Fruit fly (Drosophila melanogaster): ENCODE data around the gene CG43373.
A peak's percentile ranks its signal among the peaks of the same experiment; 100 is the strongest.

The CG43373 gene

dm6 chr3L:16486502-16486901, 56.7 kb downstream of the CG43373 start (continued):
- no peak for TF ChIP-seq en (GFP tag; optimal IDR thresholded peaks at IDR 0.05)
- TF ChIP-seq da (GFP tag; optimal IDR thresholded peaks at IDR 0.05): no peak
- TF ChIP-seq Mrtf (GFP tag; IDR thresholded peaks at IDR 0.05): peak; percentile 44; the same call in 1 of the 3 replicates
- TF ChIP-seq Sry-β (GFP tag; optimal IDR thresholded peaks at IDR 0.05): no peak
- TF ChIP-seq dan (GFP tag; IDR thresholded peaks at IDR 0.05): no peak
- no peak for TF ChIP-seq lilli (GFP tag; optimal IDR thresholded peaks at IDR 0.05)
- no peak for TF ChIP-seq CG9609 (GFP tag; optimal IDR thresholded peaks at IDR 0.05)
- TF ChIP-seq CG16815 (GFP tag; optimal IDR thresholded peaks at IDR 0.05): no peak
- no peak for TF ChIP-seq Dad (GFP tag; optimal IDR thresholded peaks at IDR 0.05)
- TF ChIP-seq Six4 (GFP tag; optimal IDR thresholded peaks at IDR 0.05): no peak
- TF ChIP-seq CG9215 (GFP tag; IDR thresholded peaks at IDR 0.05): no peak
- peak; percentile 2 for TF ChIP-seq nerfin-1 (tag; optimal IDR thresholded peaks at IDR 0.05)
- TF ChIP-seq CG15269 (tag; optimal IDR thresholded peaks at IDR 0.05): no peak
- no peak for TF ChIP-seq tin (GFP tag; optimal IDR thresholded peaks at IDR 0.05)
- TF ChIP-seq z (GFP tag; IDR thresholded peaks at IDR 0.05): no peak
- TF ChIP-seq CG17361 (GFP tag; IDR thresholded peaks at IDR 0.05): peak; percentile 33; the same call in 1 of the 3 replicates
- TF ChIP-seq CG32772 (GFP tag; IDR thresholded peaks at IDR 0.05): peak; percentile 33; the same call in 1 of the 2 replicates
- TF ChIP-seq dmrt99B (tag; optimal IDR thresholded peaks at IDR 0.05): peak; percentile 44
- peak; percentile 34 for TF ChIP-seq unpg (GFP tag; optimal IDR thresholded peaks at IDR 0.05)
- no peak for TF ChIP-seq dimm (GFP tag; IDR thresholded peaks at IDR 0.05)
- no peak for TF ChIP-seq nom (GFP tag; optimal IDR thresholded peaks at IDR 0.05)
- no peak for TF ChIP-seq Taf1 (GFP tag; IDR thresholded peaks at IDR 0.05)
- TF ChIP-seq tup (GFP tag; optimal IDR thresholded peaks at IDR 0.05): no peak
- TF ChIP-seq ci (GFP tag; IDR thresholded peaks at IDR 0.05): peak; percentile 64; the same call in 2 of the 3 replicates
- no peak for TF ChIP-seq kah (GFP tag; optimal IDR thresholded peaks at IDR 0.05)
- no peak for TF ChIP-seq grau (tag; optimal IDR thresholded peaks at IDR 0.05)
- peak; percentile 82 for TF ChIP-seq stc (GFP tag; IDR thresholded peaks at IDR 0.05)
- no peak for TF ChIP-seq CG2875 (GFP tag; optimal IDR thresholded peaks at IDR 0.05)
- TF ChIP-seq CG16779 (GFP tag; IDR thresholded peaks at IDR 0.05): no peak
- TF ChIP-seq cg (GFP tag; optimal IDR thresholded peaks at IDR 0.05): peak; percentile 47
- TF ChIP-seq CG17359 (tag; optimal IDR thresholded peaks at IDR 0.05): peak; percentile 60
- TF ChIP-seq prd (optimal IDR thresholded peaks at IDR 0.05): no peak
- peak; percentile 80 for TF ChIP-seq prd (GFP tag; IDR thresholded peaks at IDR 0.05)
- TF ChIP-seq CG7786 (GFP tag; optimal IDR thresholded peaks at IDR 0.05): no peak
- no peak for TF ChIP-seq Vsx1 (GFP tag; optimal IDR thresholded peaks at IDR 0.05)
- TF ChIP-seq Hand (GFP tag; optimal IDR thresholded peaks at IDR 0.05): no peak
- peak; percentile 48 for TF ChIP-seq CG8388 (GFP tag; optimal IDR thresholded peaks at IDR 0.05)
- no peak for TF ChIP-seq bcd (GFP tag; optimal IDR thresholded peaks at IDR 0.05)
- no peak for TF ChIP-seq Lim3 (GFP tag; IDR thresholded peaks at IDR 0.05)
- TF ChIP-seq CG12104 (GFP tag; optimal IDR thresholded peaks at IDR 0.05): no peak
- no peak for TF ChIP-seq fd3F (GFP tag; optimal IDR thresholded peaks at IDR 0.05)
- TF ChIP-seq CG6765 (GFP tag; optimal IDR thresholded peaks at IDR 0.05): no peak
- no peak for TF ChIP-seq Dbx (GFP tag; IDR thresholded peaks at IDR 0.05)
- no peak for TF ChIP-seq pb (GFP tag; optimal IDR thresholded peaks at IDR 0.05)
- no peak for TF ChIP-seq Dek (tag; optimal IDR thresholded peaks at IDR 0.05)
- TF ChIP-seq ara (GFP tag; IDR thresholded peaks at IDR 0.05): peak; percentile 78; the same call in 1 of the 2 replicates
- no peak for TF ChIP-seq dati (GFP tag; IDR thresholded peaks at IDR 0.05)
- TF ChIP-seq CG8359 (GFP tag; optimal IDR thresholded peaks at IDR 0.05; ENCODE audit: borderline replicate concordance): no peak
- TF ChIP-seq vfl (GFP tag; optimal IDR thresholded peaks at IDR 0.05): no peak
- TF ChIP-seq NK7.1 (GFP tag; optimal IDR thresholded peaks at IDR 0.05): no peak
- no peak for TF ChIP-seq kni (GFP tag; optimal IDR thresholded peaks at IDR 0.05)
- TF ChIP-seq tap (tag; optimal IDR thresholded peaks at IDR 0.05): no peak
